Worm (Caenorhabditis elegans) whole organism, early embryonic: ENCODE data around the gene C33F10.4.
"Not testable (repeated sequence)": the region's sequence is repeated elsewhere in the genome, so short reads cannot be mapped to it uniquely, and the experiment has no call there.

Experiments
- ama-1 ChIP-seq: fragments of 150-350 bp; optimal IDR thresholded peaks from 2 replicates; lab custom pipeline; 2014
- ets-7 ChIP-seq: sonication (generic microtip); optimal IDR thresholded peaks from 2 replicates; lab custom pipeline; 2016; ENCODE audit warnings: missing genotype, missing genetic modification characterization, missing compliant biosample characterization
- hnd-1 ChIP-seq: sonication (generic microtip); optimal IDR thresholded peaks from 2 replicates; lab custom pipeline; 2016; ENCODE audit warnings: missing genetic modification characterization, missing compliant biosample characterization
- pes-1 ChIP-seq: fragments of 200-800 bp; sonication (Bioruptor generic); IDR thresholded peaks from 2 replicates; pipeline ENCODE4 v1.3.6; 2022; ENCODE audit warnings: missing genetic modification reagents, missing genetic modification characterization, missing compliant biosample characterization
- tbx-11 ChIP-seq: fragments of 200-800 bp; sonication (Bioruptor generic); IDR thresholded peaks from 2 replicates; pipeline ENCODE4 v1.3.6; 2022; ENCODE audit warnings: missing genetic modification characterization, missing compliant biosample characterization
- tbx-37 ChIP-seq: fragments of 200-800 bp; sonication (Bioruptor generic); conservative IDR thresholded peaks from 2 replicates; pipeline ENCODE4 v1.3.6; 2022; ENCODE audit warnings: missing genetic modification reagents, missing genetic modification characterization, missing compliant biosample characterization
- tra-4 ChIP-seq: sonication (generic microtip); optimal IDR thresholded peaks from 2 replicates; lab custom pipeline; 2017; ENCODE audit warnings: missing genetic modification characterization, missing compliant biosample characterization

ce11 chrII:4842143-4842658, 46.6 kb downstream of the C33F10.4 start, which contains the start of the genes T23B7.2 and nspd-4:
- not testable (repeated sequence) for TF ChIP-seq tbx-37 (GFP tag; lab: Robert Waterston, UW); tbx-11 (GFP tag; lab: Robert Waterston, UW); ama-1 (lab: Kevin White, UChicago); tra-4 (tag; lab: Kevin White, UChicago); pes-1 (GFP tag; lab: Robert Waterston, UW); ets-7 (tag; lab: Kevin White, UChicago); hnd-1 (tag; lab: Kevin White, UChicago)
